Worm (Caenorhabditis elegans) whole organism, L1 larva: ENCODE data around the gene fbxa-152.

Source experiments
- dpl-1 ChIP-seq, 3 experiments: fragments of 150-350 bp in 2 of 3; sonication (generic microtip) in 1 of 3; optimal IDR thresholded peaks; 2 replicates each; lab custom pipeline; 2014 to 2017; ENCODE audit warnings: missing biosample characterization in 3 of 3, missing genetic modification characterization in 3 of 3, missing genetic modification reagents in 3 of 3
- nhr-237 ChIP-seq: fragments of 150-350 bp; optimal IDR thresholded peaks from 2 replicates; lab custom pipeline; 2014; ENCODE audit warnings: missing biosample characterization, missing genetic modification characterization
- nhr-76 ChIP-seq: sonication (generic microtip); optimal IDR thresholded peaks from 2 replicates; lab custom pipeline; 2017; ENCODE audit warnings: missing biosample characterization, missing genetic modification characterization
- pag-3 ChIP-seq: sonication (generic microtip); optimal IDR thresholded peaks from 2 replicates; lab custom pipeline; 2017; ENCODE audit warnings: missing genetic modification characterization, mild to moderate bottlenecking, missing compliant biosample characterization, antibody characterized with exemption, borderline replicate concordance; ENCODE audit not compliant: insufficient read depth
- unc-62 ChIP-seq: fragments of 150-350 bp; optimal IDR thresholded peaks from 2 replicates; lab custom pipeline; 2014; ENCODE audit warnings: missing biosample characterization, missing genetic modification reagents, missing genetic modification characterization
- unc-86 ChIP-seq: sonication (generic microtip); optimal IDR thresholded peaks from 2 replicates; lab custom pipeline; 2016; ENCODE audit warnings: missing genetic modification characterization, missing compliant biosample characterization
- zag-1 ChIP-seq: fragments of 150-350 bp; optimal IDR thresholded peaks from 2 replicates; lab custom pipeline; 2014; ENCODE audit warnings: missing biosample characterization, missing genetic modification characterization

DNA sequence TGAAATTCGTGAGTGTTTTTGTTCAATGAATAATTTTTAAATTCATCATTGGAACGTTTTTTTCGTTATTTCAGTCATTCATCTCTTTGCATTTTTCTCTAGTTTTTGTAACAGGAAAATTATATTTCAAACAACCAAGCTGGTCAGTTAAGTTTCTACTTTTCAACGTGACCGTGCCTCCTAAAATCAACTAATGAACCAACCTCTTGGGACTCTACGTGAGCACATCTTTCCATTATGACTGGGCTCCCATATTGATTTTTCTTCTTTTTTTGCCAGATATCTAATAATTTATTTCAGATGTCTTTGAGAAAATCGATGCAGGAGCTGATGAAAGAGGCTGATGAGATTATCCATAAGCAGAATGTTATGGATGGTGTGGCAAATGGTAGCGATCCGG is 23.4 kb upstream of the fbxa-152 start, which contains the start of gene C55A1.11:
- TF ChIP-seq unc-86 (tag; lab: Kevin White, UChicago) (no peak), unc-62 (GFP tag; lab: Kevin White, UChicago) (no peak), nhr-76 (tag; lab: Kevin White, UChicago) (no peak), nhr-237 (tag; lab: Kevin White, UChicago) (no peak), zag-1 (tag; lab: Kevin White, UChicago) (no peak), pag-3 (tag; lab: Kevin White, UChicago) (no peak), dpl-1 (GFP tag; optimal IDR thresholded peaks at IDR 0.05; lab: Kevin White, UChicago) (no peak)
